Fruit fly (Drosophila melanogaster) whole organism, embryonic: ENCODE measurements around the gene CG18265.

Experiments
- CG1024 ChIP-seq: fragments of 200-800 bp; sonication (Bioruptor generic); IDR thresholded peaks from 2 replicates; pipeline ENCODE4 v1.3.6; 2022; ENCODE audit warnings: missing biosample characterization, missing genetic modification characterization
- CG12236 ChIP-seq: fragments of 200-800 bp; sonication (Bioruptor generic); optimal IDR thresholded peaks from 2 replicates; lab custom pipeline; 2016; ENCODE audit warnings: missing biosample characterization, missing genetic modification characterization
- CG12769 ChIP-seq: fragments of 200-800 bp; sonication (Bioruptor generic); optimal IDR thresholded peaks from 2 replicates; lab custom pipeline; 2019; ENCODE audit warnings: missing biosample characterization, mild to moderate bottlenecking, missing genetic modification characterization, moderate library complexity
- CG14667 ChIP-seq: fragments of 200-800 bp; sonication (Bioruptor generic); IDR thresholded peaks from 2 replicates; pipeline ENCODE4 v1.3.6; 2022; ENCODE audit warnings: missing biosample characterization, missing genetic modification characterization
- CG17359 ChIP-seq: fragments of 200-800 bp; sonication (Bioruptor generic); optimal IDR thresholded peaks from 3 replicates; lab custom pipeline; 2018; ENCODE audit warnings: missing biosample characterization, mild to moderate bottlenecking, missing genetic modification characterization, moderate library complexity
- CG2678 ChIP-seq: fragments of 200-800 bp; sonication (Bioruptor generic); optimal IDR thresholded peaks from 3 replicates; lab custom pipeline; 2019; ENCODE audit warnings: missing biosample characterization, mild to moderate bottlenecking, missing genetic modification characterization, moderate library complexity
- CG32772 ChIP-seq: fragments of 200-800 bp; sonication (Bioruptor generic); IDR thresholded peaks from 2 replicates; pipeline ENCODE4 v1.3.6; 2022; ENCODE audit warnings: missing biosample characterization, missing genetic modification characterization
- CG5180 ChIP-seq: fragments of 200-800 bp; sonication (Bioruptor generic); optimal IDR thresholded peaks from 3 replicates; lab custom pipeline; 2017; ENCODE audit warnings: missing biosample characterization, missing genetic modification characterization, mild to moderate bottlenecking, moderate library complexity, missing genetic modification reagents
- CG5953 ChIP-seq: fragments of 200-800 bp; sonication (Bioruptor generic); IDR thresholded peaks from 2 replicates; pipeline ENCODE4 v1.3.6; 2022; ENCODE audit warnings: missing biosample characterization, missing genetic modification characterization
- CG6175 ChIP-seq: fragments of 200-800 bp; sonication (Bioruptor generic); IDR thresholded peaks from 3 replicates; pipeline ENCODE4 v1.3.6; 2022; ENCODE audit warnings: missing biosample characterization, missing genetic modification characterization
- CG6854 ChIP-seq: fragments of 200-800 bp; sonication (Bioruptor generic); optimal IDR thresholded peaks from 3 replicates; lab custom pipeline; 2017; ENCODE audit warnings: missing biosample characterization, mild to moderate bottlenecking, missing genetic modification characterization
- CG7271 ChIP-seq: fragments of 200-800 bp; sonication (Bioruptor generic); optimal IDR thresholded peaks from 2 replicates; lab custom pipeline; 2018; ENCODE audit warnings: missing biosample characterization, mild to moderate bottlenecking, missing genetic modification characterization, moderate library complexity
- CG8944 ChIP-seq: fragments of 200-800 bp; sonication (Bioruptor generic); optimal IDR thresholded peaks from 3 replicates; lab custom pipeline; 2016; ENCODE audit warnings: missing biosample characterization, missing genetic modification characterization
- CG9609 ChIP-seq: fragments of 200-800 bp; sonication (Bioruptor generic); optimal IDR thresholded peaks from 3 replicates; lab custom pipeline; 2016; ENCODE audit warnings: missing biosample characterization, missing genetic modification characterization
- Chrac-16 ChIP-seq: fragments of 200-800 bp; sonication (Bioruptor generic); optimal IDR thresholded peaks from 3 replicates; lab custom pipeline; 2016; ENCODE audit warnings: missing biosample characterization, missing genetic modification characterization
- Doc2 ChIP-seq: fragments of 200-800 bp; sonication (Bioruptor generic); IDR thresholded peaks from 2 replicates; pipeline ENCODE4 v1.3.6; 2022; ENCODE audit warnings: missing biosample characterization, missing genetic modification characterization
- Fer3 ChIP-seq: fragments of 200-800 bp; sonication (Bioruptor generic); optimal IDR thresholded peaks from 2 replicates; lab custom pipeline; 2018; ENCODE audit warnings: missing biosample characterization, mild to moderate bottlenecking, missing genetic modification characterization, moderate library complexity
- Hsf ChIP-seq: fragments of 200-800 bp; sonication (Bioruptor generic); optimal IDR thresholded peaks from 3 replicates; lab custom pipeline; 2016; ENCODE audit warnings: missing biosample characterization, missing genetic modification characterization
- Kr ChIP-seq: fragments of 200-800 bp; sonication (Bioruptor generic); optimal IDR thresholded peaks from 2 replicates; lab custom pipeline; 2017; ENCODE audit warnings: missing biosample characterization, mild to moderate bottlenecking, missing genetic modification characterization
- Mad ChIP-seq: fragments of 200-800 bp; sonication (Bioruptor generic); optimal IDR thresholded peaks from 2 replicates; lab custom pipeline; 2016; ENCODE audit warnings: missing biosample characterization, missing genetic modification characterization
- Oli ChIP-seq: fragments of 200-800 bp; sonication (Bioruptor generic); optimal IDR thresholded peaks from 2 replicates; lab custom pipeline; 2018; ENCODE audit warnings: missing biosample characterization, mild to moderate bottlenecking, missing genetic modification characterization, moderate library complexity
- Poxn ChIP-seq: fragments of 200-800 bp; sonication (Bioruptor generic); IDR thresholded peaks from 2 replicates; pipeline ENCODE4 v1.3.6; 2022; ENCODE audit warnings: missing biosample characterization, missing genetic modification characterization
- Rfx ChIP-seq: fragments of 200-800 bp; sonication (Bioruptor generic); IDR thresholded peaks from 2 replicates; pipeline ENCODE4 v1.3.6; 2022; ENCODE audit warnings: missing biosample characterization, missing genetic modification characterization
- Sin3A ChIP-seq: fragments of >200 bp; optimal IDR thresholded peaks from 2 replicates; lab custom pipeline; 2018
- Sox102F ChIP-seq: fragments of 200-800 bp; sonication (Bioruptor generic); optimal IDR thresholded peaks from 2 replicates; lab custom pipeline; 2018; ENCODE audit warnings: missing biosample characterization, mild to moderate bottlenecking, missing genetic modification characterization, moderate library complexity
- Sry-β ChIP-seq: fragments of 200-800 bp; sonication (Bioruptor generic); optimal IDR thresholded peaks from 2 replicates; lab custom pipeline; 2018; ENCODE audit warnings: missing biosample characterization, mild to moderate bottlenecking, missing genetic modification characterization, moderate library complexity
- Ssrp ChIP-seq: fragments of 200-800 bp; sonication (Bioruptor generic); optimal IDR thresholded peaks from 2 replicates; lab custom pipeline; 2018; ENCODE audit warnings: missing biosample characterization, mild to moderate bottlenecking, missing genetic modification characterization, moderate library complexity
- Trl ChIP-seq, 3 experiments: fragments of >200 bp in 2 of 3; fragments of 200-800 bp in 1 of 3; sonication (Bioruptor generic) in 1 of 3; optimal IDR thresholded peaks; 2 replicates in 1 of 3; 3 replicates in 2 of 3; lab custom pipeline; 2016 to 2017; ENCODE audit warnings: missing biosample characterization in 1 of 3, missing genetic modification characterization in 1 of 3
- aop ChIP-seq: fragments of 200-800 bp; sonication (Bioruptor generic); IDR thresholded peaks from 2 replicates; pipeline ENCODE4 v1.3.6; 2022; ENCODE audit warnings: missing biosample characterization, missing genetic modification characterization
- ase ChIP-seq: fragments of 200-800 bp; sonication (Bioruptor generic); IDR thresholded peaks from 3 replicates; pipeline ENCODE4 v1.3.6; 2022; ENCODE audit warnings: missing biosample characterization, missing genetic modification characterization
- ash1 ChIP-seq: fragments of 200-800 bp; sonication (Bioruptor generic); optimal IDR thresholded peaks from 2 replicates; lab custom pipeline; 2018; ENCODE audit warnings: missing biosample characterization, mild to moderate bottlenecking, missing genetic modification characterization
- cad ChIP-seq: fragments of >200 bp; optimal IDR thresholded peaks from 2 replicates; lab custom pipeline; 2017; ENCODE audit warnings: missing biosample characterization, missing genetic modification characterization
- chn ChIP-seq: fragments of 200-800 bp; sonication (Bioruptor generic); optimal IDR thresholded peaks from 2 replicates; lab custom pipeline; 2016; ENCODE audit warnings: missing biosample characterization, missing genetic modification characterization
- en ChIP-seq: fragments of 200-800 bp; sonication (Bioruptor generic); optimal IDR thresholded peaks from 2 replicates; lab custom pipeline; 2016; ENCODE audit warnings: missing biosample characterization, missing genetic modification characterization
- exex ChIP-seq: fragments of 200-800 bp; sonication (Bioruptor generic); optimal IDR thresholded peaks from 4 replicates; lab custom pipeline; 2018; ENCODE audit warnings: missing biosample characterization, mild to moderate bottlenecking, missing genetic modification characterization, moderate library complexity
- grn ChIP-seq: fragments of 200-800 bp; sonication (Bioruptor generic); optimal IDR thresholded peaks from 3 replicates; lab custom pipeline; 2017; ENCODE audit warnings: missing biosample characterization, missing genetic modification characterization
- hth ChIP-seq: fragments of >200 bp; optimal IDR thresholded peaks from 2 replicates; lab custom pipeline; 2017; ENCODE audit warnings: inconsistent platforms
- jing ChIP-seq: fragments of 200-800 bp; sonication (Bioruptor generic); optimal IDR thresholded peaks from 2 replicates; lab custom pipeline; 2018; ENCODE audit warnings: missing biosample characterization, mild to moderate bottlenecking, missing genetic modification characterization
- jumu ChIP-seq: fragments of 200-800 bp; sonication (Bioruptor generic); optimal IDR thresholded peaks from 3 replicates; lab custom pipeline; 2016; ENCODE audit warnings: missing biosample characterization, missing genetic modification characterization
- nerfin-1 ChIP-seq: fragments of 200-800 bp; sonication (Bioruptor generic); optimal IDR thresholded peaks from 3 replicates; lab custom pipeline; 2019; ENCODE audit warnings: missing biosample characterization, mild to moderate bottlenecking, missing genetic modification characterization, moderate library complexity
- nom ChIP-seq: fragments of 200-800 bp; sonication (Bioruptor generic); optimal IDR thresholded peaks from 2 replicates; lab custom pipeline; 2017; ENCODE audit warnings: missing biosample characterization, missing genetic modification characterization, mild to moderate bottlenecking, moderate library complexity, missing genetic modification reagents
- oc ChIP-seq: fragments of 200-800 bp; sonication (Bioruptor generic); optimal IDR thresholded peaks from 2 replicates; lab custom pipeline; 2018; ENCODE audit warnings: missing biosample characterization, mild to moderate bottlenecking, missing genetic modification characterization, moderate library complexity
- phol ChIP-seq: fragments of 200-800 bp; sonication (Bioruptor generic); optimal IDR thresholded peaks from 3 replicates; lab custom pipeline; 2018; ENCODE audit warnings: missing biosample characterization, mild to moderate bottlenecking, missing genetic modification characterization, moderate library complexity
- pum ChIP-seq: fragments of 200-800 bp; sonication (Bioruptor generic); optimal IDR thresholded peaks from 2 replicates; lab custom pipeline; 2016; ENCODE audit warnings: missing biosample characterization, missing genetic modification characterization
- ranshi ChIP-seq: fragments of 200-800 bp; sonication (Bioruptor generic); IDR thresholded peaks from 2 replicates; pipeline ENCODE4 v1.3.6; 2022; ENCODE audit warnings: missing biosample characterization, missing genetic modification characterization
- sd ChIP-seq: fragments of 200-800 bp; sonication (Bioruptor generic); optimal IDR thresholded peaks from 3 replicates; lab custom pipeline; 2018; ENCODE audit warnings: missing biosample characterization, mild to moderate bottlenecking, missing genetic modification characterization, moderate library complexity
- sens-2 ChIP-seq: fragments of 200-800 bp; sonication (Bioruptor generic); IDR thresholded peaks from 2 replicates; pipeline ENCODE4 v1.3.6; 2022; ENCODE audit warnings: missing biosample characterization, missing genetic modification characterization
- stwl ChIP-seq: fragments of 200-800 bp; sonication (Bioruptor generic); optimal IDR thresholded peaks from 3 replicates; lab custom pipeline; 2018; ENCODE audit warnings: missing biosample characterization, mild to moderate bottlenecking, missing genetic modification characterization, moderate library complexity
- toy ChIP-seq: fragments of 200-800 bp; sonication (Bioruptor generic); IDR thresholded peaks from 2 replicates; pipeline ENCODE4 v1.3.6; 2022; ENCODE audit warnings: missing biosample characterization, missing genetic modification characterization
- twi ChIP-seq: fragments of 200-800 bp; optimal IDR thresholded peaks from 2 replicates; lab custom pipeline; 2019; ENCODE audit warnings: missing biosample characterization, mild to moderate bottlenecking, missing genetic modification characterization, moderate library complexity
- wdn ChIP-seq: fragments of 200-800 bp; sonication (Bioruptor generic); IDR thresholded peaks from 2 replicates; pipeline ENCODE4 v1.3.6; 2022; ENCODE audit warnings: missing biosample characterization, missing genetic modification characterization

CG18265 gene

DNA sequence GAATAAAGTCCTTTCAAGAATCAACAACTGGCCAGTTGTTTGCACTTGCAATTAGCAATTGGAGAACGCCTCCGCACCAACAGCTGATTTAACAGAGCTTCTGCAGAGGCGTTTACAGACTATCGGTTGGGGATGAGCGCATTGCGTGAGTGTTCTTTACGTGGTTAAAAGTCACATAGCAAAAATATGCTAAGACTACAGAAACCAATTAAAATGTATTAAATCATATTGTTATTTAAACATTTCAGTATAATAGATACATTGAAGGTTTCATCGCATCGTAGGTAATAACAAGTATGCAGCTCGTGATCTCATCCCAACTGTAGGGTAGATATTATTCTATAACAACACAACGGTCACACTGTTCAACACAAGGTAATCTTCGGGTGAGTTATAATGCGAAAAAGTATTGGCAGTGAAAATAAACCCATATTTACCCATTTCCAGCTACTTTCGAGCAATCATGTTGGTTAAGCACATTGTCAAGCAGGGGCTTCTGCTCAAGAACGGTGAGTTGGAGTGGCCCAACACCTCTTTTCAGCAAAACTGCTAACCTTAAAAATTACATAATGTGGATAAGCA lies 14.0 kb upstream of the CG18265 start, which contains the start of the genes Sec3 and COX7B (continued):
- peak; percentile 58 for TF ChIP-seq exex
- TF ChIP-seq sd (tag; lab: Kevin White, UChicago), result peak; percentile 48
- peak; percentile 57 for TF ChIP-seq CG17359 (tag; lab: Kevin White, UChicago)
- 0 out of 2 replicates have a peak, but pooled peaks have one; percentile 33 for TF ChIP-seq ranshi (GFP tag; lab: Robert Waterston, UW)
- no peak for TF ChIP-seq CG7271 (tag; lab: Kevin White, UChicago)
- no peak for TF ChIP-seq en (GFP tag; lab: Kevin White, UChicago)
- 0 out of 3 replicates have a peak, but pooled peaks have one; percentile 24 for TF ChIP-seq CG6175 (GFP tag; lab: Robert Waterston, UW)
- peak; percentile 52 for TF ChIP-seq chn (GFP tag; lab: Kevin White, UChicago)
- TF ChIP-seq stwl (tag; lab: Kevin White, UChicago), result peak; percentile 45
- TF ChIP-seq phol (tag; lab: Kevin White, UChicago), result peak; percentile 78
- no peak for TF ChIP-seq ase (GFP tag; lab: Robert Waterston, UW)
- peak; percentile 31 for TF ChIP-seq jumu (GFP tag; lab: Kevin White, UChicago)
- TF ChIP-seq CG2678, result peak; percentile 74
- no peak for TF ChIP-seq Poxn (GFP tag; lab: Robert Waterston, UW)
- peak; percentile 68 for TF ChIP-seq twi (tag; lab: Kevin White, UChicago)
- no peak for TF ChIP-seq ash1 (GFP tag; lab: Kevin White, UChicago)
- peak; percentile 66 for TF ChIP-seq Fer3
- TF ChIP-seq pum (GFP tag; lab: Kevin White, UChicago), result peak; percentile 58
- peak; percentile 68 for TF ChIP-seq Hsf (GFP tag; lab: Kevin White, UChicago)
- TF ChIP-seq CG14667 (GFP tag; lab: Robert Waterston, UW), result no peak
- TF ChIP-seq CG6854 (GFP tag; lab: Kevin White, UChicago), result no peak
- no peak for TF ChIP-seq sens-2 (GFP tag; lab: Robert Waterston, UW)
- TF ChIP-seq aop, result no peak
- peak; percentile 64 for TF ChIP-seq wdn
- TF ChIP-seq Oli (tag; lab: Kevin White, UChicago), result peak; percentile 44
- peak; percentile 26 for TF ChIP-seq CG9609 (GFP tag; lab: Kevin White, UChicago)
- peak; percentile 52 for TF ChIP-seq Mad (GFP tag; lab: Kevin White, UChicago)
- TF ChIP-seq Trl (optimal IDR thresholded peaks at IDR 0.05; lab: Kevin White, UChicago), result no peak
- TF ChIP-seq Trl (GFP tag; optimal IDR thresholded peaks at IDR 0.05; lab: Kevin White, UChicago), result peak; percentile 20
- no peak for TF ChIP-seq jing (GFP tag; lab: Kevin White, UChicago)
- TF ChIP-seq Sin3A, result peak; percentile 77
- peak; percentile 55 for TF ChIP-seq nerfin-1 (tag; lab: Kevin White, UChicago)
- TF ChIP-seq hth (lab: Kevin White, UChicago), result no peak
- peak; percentile 54 for TF ChIP-seq Sox102F (GFP tag; lab: Kevin White, UChicago)
- no peak for TF ChIP-seq CG5953 (GFP tag; lab: Robert Waterston, UW)
- TF ChIP-seq Rfx, result peak; percentile 70; the same call in 1 of the 2 replicates
- TF ChIP-seq Doc2 (GFP tag; lab: Robert Waterston, UW), result no peak
- TF ChIP-seq CG1024 (GFP tag; lab: Robert Waterston, UW), result no peak
- TF ChIP-seq nom, result peak; percentile 15
- TF ChIP-seq cad (GFP tag; lab: Kevin White, UChicago), result no peak
- no peak for TF ChIP-seq Kr (GFP tag; lab: Kevin White, UChicago)
- TF ChIP-seq CG32772 (GFP tag; lab: Robert Waterston, UW), result no peak
- peak; percentile 84 for TF ChIP-seq CG12769 (tag; lab: Kevin White, UChicago)
- no peak for TF ChIP-seq CG8944
- no peak for TF ChIP-seq CG12236 (GFP tag; lab: Kevin White, UChicago)
- no peak for TF ChIP-seq grn (GFP tag; lab: Kevin White, UChicago)
- peak; percentile 64 for TF ChIP-seq oc (tag; lab: Kevin White, UChicago)
- no peak for TF ChIP-seq toy (GFP tag; lab: Robert Waterston, UW)
- TF ChIP-seq Ssrp, result peak; percentile 51
- no peak for TF ChIP-seq CG5180
- TF ChIP-seq Sry-β (GFP tag; lab: Kevin White, UChicago), result peak; percentile 65
- peak; percentile 66 for TF ChIP-seq Chrac-16 (GFP tag; lab: Kevin White, UChicago)
